Fruit fly (Drosophila melanogaster) whole organism, embryonic: ENCODE results near the gene CG6749.

Experiments
- Adf1 ChIP-seq: fragments of 200-800 bp; sonication (Bioruptor generic); IDR thresholded peaks from 2 replicates; pipeline ENCODE4 v1.3.6; 2022; ENCODE audit warnings: missing biosample characterization, missing genetic modification characterization
- CG10979 ChIP-seq: fragments of 200-800 bp; sonication (Bioruptor generic); optimal IDR thresholded peaks from 2 replicates; lab custom pipeline; 2018; ENCODE audit warnings: missing biosample characterization, mild to moderate bottlenecking, missing genetic modification characterization, moderate library complexity
- CG11456 ChIP-seq: fragments of 200-800 bp; sonication (Bioruptor generic); IDR thresholded peaks from 3 replicates; pipeline ENCODE4 v1.3.6; 2022; ENCODE audit warnings: missing biosample characterization, missing genetic modification characterization
- CG11696 ChIP-seq: fragments of 200-800 bp; sonication (Bioruptor generic); IDR thresholded peaks from 2 replicates; pipeline ENCODE4 v1.3.6; 2022; ENCODE audit warnings: missing biosample characterization, missing genetic modification characterization
- CG12219 ChIP-seq: fragments of 200-800 bp; sonication (Bioruptor generic); optimal IDR thresholded peaks from 3 replicates; lab custom pipeline; 2018; ENCODE audit warnings: missing biosample characterization, mild to moderate bottlenecking, missing genetic modification characterization
- CG13287 ChIP-seq: fragments of 200-800 bp; sonication (Bioruptor generic); IDR thresholded peaks from 2 replicates; pipeline ENCODE4 v1.3.6; 2022; ENCODE audit warnings: missing biosample characterization, missing genetic modification characterization; ENCODE audit not compliant: partially characterized antibody
- CG13296 ChIP-seq: fragments of 200-800 bp; sonication (Bioruptor generic); optimal IDR thresholded peaks from 3 replicates; lab custom pipeline; 2018; ENCODE audit warnings: missing biosample characterization, mild to moderate bottlenecking, missing genetic modification characterization
- CG13624 ChIP-seq: fragments of 200-800 bp; sonication (Bioruptor generic); optimal IDR thresholded peaks from 2 replicates; lab custom pipeline; 2016; ENCODE audit warnings: missing biosample characterization, missing genetic modification characterization
- CG15514 ChIP-seq: fragments of 200-800 bp; sonication (Bioruptor generic); optimal IDR thresholded peaks from 3 replicates; lab custom pipeline; 2017; ENCODE audit warnings: missing biosample characterization, missing genetic modification characterization, mild to moderate bottlenecking, moderate library complexity, missing genetic modification reagents
- CG1602 ChIP-seq: fragments of 200-800 bp; sonication (Bioruptor generic); optimal IDR thresholded peaks from 3 replicates; lab custom pipeline; 2016; ENCODE audit warnings: missing biosample characterization, missing genetic modification characterization
- CG17328 ChIP-seq: fragments of 200-800 bp; sonication (Bioruptor generic); IDR thresholded peaks from 2 replicates; pipeline ENCODE4 v1.3.6; 2022; ENCODE audit warnings: missing biosample characterization, missing genetic modification characterization
- CG34224 ChIP-seq: fragments of 200-800 bp; sonication (Bioruptor generic); IDR thresholded peaks from 3 replicates; pipeline ENCODE4 v1.3.6; 2022; ENCODE audit warnings: missing biosample characterization, missing genetic modification characterization; ENCODE audit not compliant: partially characterized antibody
- CG4707 ChIP-seq: fragments of 200-800 bp; sonication (Bioruptor generic); optimal IDR thresholded peaks from 2 replicates; lab custom pipeline; 2018; ENCODE audit warnings: missing biosample characterization, mild to moderate bottlenecking, missing genetic modification characterization, moderate library complexity
- CG6765 ChIP-seq: fragments of 200-800 bp; sonication (Bioruptor generic); optimal IDR thresholded peaks from 3 replicates; lab custom pipeline; 2017; ENCODE audit warnings: missing biosample characterization, mild to moderate bottlenecking, missing genetic modification characterization
- Camta ChIP-seq: fragments of 200-800 bp; sonication (Bioruptor generic); optimal IDR thresholded peaks from 2 replicates; lab custom pipeline; 2016; ENCODE audit warnings: missing biosample characterization, missing genetic modification characterization
- Chrac-16 ChIP-seq: fragments of 200-800 bp; sonication (Bioruptor generic); optimal IDR thresholded peaks from 3 replicates; lab custom pipeline; 2016; ENCODE audit warnings: missing biosample characterization, missing genetic modification characterization
- ERR ChIP-seq: fragments of 200-800 bp; sonication (Bioruptor generic); optimal IDR thresholded peaks from 2 replicates; lab custom pipeline; 2016; ENCODE audit warnings: missing biosample characterization, missing genetic modification characterization
- Fer1 ChIP-seq: fragments of 200-800 bp; sonication (Bioruptor generic); optimal IDR thresholded peaks from 2 replicates; lab custom pipeline; 2017; ENCODE audit warnings: missing biosample characterization, mild to moderate bottlenecking, missing genetic modification characterization
- Fer2 ChIP-seq: fragments of 200-800 bp; sonication (Bioruptor generic); optimal IDR thresholded peaks from 2 replicates; lab custom pipeline; 2018; ENCODE audit warnings: missing biosample characterization, mild to moderate bottlenecking, missing genetic modification characterization, moderate library complexity
- Hr51 ChIP-seq, 2 experiments: fragments of 200-800 bp; sonication (Bioruptor generic); optimal IDR thresholded peaks; 2 replicates in 1 of 2; 3 replicates in 1 of 2; lab custom pipeline; 2016 to 2018; ENCODE audit warnings: missing biosample characterization in 2 of 2, missing genetic modification characterization in 2 of 2, mild to moderate bottlenecking in 1 of 2, moderate library complexity in 1 of 2
- MESR4 ChIP-seq: fragments of 200-800 bp; sonication (Bioruptor generic); optimal IDR thresholded peaks from 2 replicates; lab custom pipeline; 2018; ENCODE audit warnings: missing biosample characterization, mild to moderate bottlenecking, missing genetic modification characterization, moderate library complexity
- Max ChIP-seq: fragments of 200-800 bp; sonication (Bioruptor generic); optimal IDR thresholded peaks from 2 replicates; lab custom pipeline; 2016; ENCODE audit warnings: missing biosample characterization, mild to moderate bottlenecking, missing genetic modification characterization
- Med ChIP-seq: fragments of 200-800 bp; sonication (Bioruptor generic); peaks from one replicate; lab custom pipeline; 2016; ENCODE audit warnings: missing biosample characterization, missing genetic modification characterization, mild to moderate bottlenecking, inconsistent platforms, moderate library complexity
- Optix ChIP-seq: fragments of 200-800 bp; sonication (Bioruptor generic); IDR thresholded peaks from 3 replicates; pipeline ENCODE4 v1.3.6; 2022; ENCODE audit warnings: missing biosample characterization, missing genetic modification characterization
- Pdp1 ChIP-seq, 2 experiments: fragments of 200-800 bp; sonication (Bioruptor generic); optimal IDR thresholded peaks; 3 replicates each; lab custom pipeline; 2016; ENCODE audit warnings: missing biosample characterization in 2 of 2, missing genetic modification characterization in 2 of 2, mild to moderate bottlenecking in 1 of 2, moderate library complexity in 1 of 2
- Xrp1 ChIP-seq: fragments of 200-800 bp; sonication (Bioruptor generic); IDR thresholded peaks from 2 replicates; pipeline ENCODE4 v1.3.6; 2022; ENCODE audit warnings: missing biosample characterization, missing genetic modification characterization
- ato ChIP-seq: fragments of 200-800 bp; sonication (Bioruptor generic); IDR thresholded peaks from 2 replicates; pipeline ENCODE4 v1.3.6; 2022; ENCODE audit warnings: missing biosample characterization, missing genetic modification characterization; ENCODE audit not compliant: partially characterized antibody
- bbx ChIP-seq: fragments of 200-800 bp; sonication (Bioruptor generic); IDR thresholded peaks from 2 replicates; pipeline ENCODE4 v1.3.6; 2022; ENCODE audit warnings: missing biosample characterization, missing genetic modification characterization; ENCODE audit not compliant: partially characterized antibody
- bcd ChIP-seq: fragments of 200-800 bp; sonication (Bioruptor generic); optimal IDR thresholded peaks from 2 replicates; lab custom pipeline; 2017; ENCODE audit warnings: missing biosample characterization, mild to moderate bottlenecking, missing genetic modification characterization
- bsh ChIP-seq, 2 experiments: fragments of 200-800 bp; sonication (Bioruptor generic); optimal IDR thresholded peaks; 2 replicates each; lab custom pipeline; 2017 to 2018; ENCODE audit warnings: mild to moderate bottlenecking in 2 of 2, missing biosample characterization in 2 of 2, missing genetic modification characterization in 2 of 2, moderate library complexity in 1 of 2
- chinmo ChIP-seq: fragments of 200-800 bp; sonication (Bioruptor generic); IDR thresholded peaks from 4 replicates; pipeline ENCODE4 v1.3.6; 2022; ENCODE audit warnings: missing biosample characterization, missing genetic modification characterization; ENCODE audit not compliant: partially characterized antibody
- cwo ChIP-seq: fragments of 200-800 bp; sonication (Bioruptor generic); optimal IDR thresholded peaks from 3 replicates; lab custom pipeline; 2017; ENCODE audit warnings: missing biosample characterization, missing genetic modification characterization, mild to moderate bottlenecking, moderate library complexity, missing genetic modification reagents
- dmrt11E ChIP-seq: fragments of 200-800 bp; sonication (Bioruptor generic); optimal IDR thresholded peaks from 3 replicates; lab custom pipeline; 2018; ENCODE audit warnings: missing biosample characterization, mild to moderate bottlenecking, missing genetic modification characterization, moderate library complexity
- dysf ChIP-seq: fragments of 200-800 bp; sonication (Bioruptor generic); IDR thresholded peaks from 3 replicates; pipeline ENCODE4 v1.3.6; 2022; ENCODE audit warnings: missing biosample characterization, missing genetic modification characterization
- fd64A ChIP-seq: fragments of 200-800 bp; sonication (Bioruptor generic); optimal IDR thresholded peaks from 3 replicates; lab custom pipeline; 2018; ENCODE audit warnings: missing biosample characterization, mild to moderate bottlenecking, missing genetic modification characterization
- ftz-f1 ChIP-seq: fragments of 200-800 bp; sonication (Bioruptor generic); optimal IDR thresholded peaks from 2 replicates; lab custom pipeline; 2016; ENCODE audit warnings: missing biosample characterization, missing genetic modification characterization
- gro ChIP-seq: fragments of 200-800 bp; sonication (Bioruptor generic); optimal IDR thresholded peaks from 2 replicates; lab custom pipeline; 2016; ENCODE audit warnings: missing biosample characterization, missing genetic modification characterization
- her ChIP-seq: fragments of 200-800 bp; sonication (Bioruptor generic); optimal IDR thresholded peaks from 2 replicates; lab custom pipeline; 2016; ENCODE audit warnings: missing biosample characterization, missing genetic modification characterization
- knrl ChIP-seq: fragments of 200-800 bp; sonication (Bioruptor generic); IDR thresholded peaks from 3 replicates; pipeline ENCODE4 v1.3.6; 2022; ENCODE audit warnings: missing biosample characterization, missing genetic modification characterization; ENCODE audit not compliant: partially characterized antibody
- lab ChIP-seq: fragments of 200-800 bp; sonication (Bioruptor generic); optimal IDR thresholded peaks from 3 replicates; lab custom pipeline; 2017; ENCODE audit warnings: missing biosample characterization, missing genetic modification characterization, mild to moderate bottlenecking, moderate library complexity, missing genetic modification reagents
- mirr ChIP-seq: fragments of 200-800 bp; sonication (Bioruptor generic); optimal IDR thresholded peaks from 3 replicates; lab custom pipeline; 2018; ENCODE audit warnings: missing biosample characterization, mild to moderate bottlenecking, missing genetic modification characterization
- nau ChIP-seq: fragments of 200-800 bp; sonication (Bioruptor generic); optimal IDR thresholded peaks from 3 replicates; lab custom pipeline; 2017; ENCODE audit warnings: missing biosample characterization, mild to moderate bottlenecking, missing genetic modification characterization, missing genetic modification reagents
- onecut ChIP-seq: fragments of 200-800 bp; sonication (Bioruptor generic); IDR thresholded peaks from 2 replicates; pipeline ENCODE4 v1.3.6; 2022; ENCODE audit warnings: missing biosample characterization, missing genetic modification characterization
- row ChIP-seq: fragments of 200-800 bp; sonication (Bioruptor generic); IDR thresholded peaks from 3 replicates; pipeline ENCODE4 v1.3.6; 2022; ENCODE audit warnings: missing biosample characterization, missing genetic modification characterization
- slp2 ChIP-seq: fragments of 200-800 bp; sonication (Bioruptor generic); optimal IDR thresholded peaks from 2 replicates; lab custom pipeline; 2016; ENCODE audit warnings: missing biosample characterization, missing genetic modification characterization
- stc ChIP-seq: fragments of 200-800 bp; sonication (Bioruptor generic); IDR thresholded peaks from 2 replicates; pipeline ENCODE4 v1.3.6; 2022; ENCODE audit warnings: missing biosample characterization, missing genetic modification characterization
- wek ChIP-seq: fragments of 200-800 bp; sonication (Bioruptor generic); optimal IDR thresholded peaks from 3 replicates; lab custom pipeline; 2018; ENCODE audit warnings: missing biosample characterization, mild to moderate bottlenecking, missing genetic modification characterization, moderate library complexity

Gene CG6749

DNA sequence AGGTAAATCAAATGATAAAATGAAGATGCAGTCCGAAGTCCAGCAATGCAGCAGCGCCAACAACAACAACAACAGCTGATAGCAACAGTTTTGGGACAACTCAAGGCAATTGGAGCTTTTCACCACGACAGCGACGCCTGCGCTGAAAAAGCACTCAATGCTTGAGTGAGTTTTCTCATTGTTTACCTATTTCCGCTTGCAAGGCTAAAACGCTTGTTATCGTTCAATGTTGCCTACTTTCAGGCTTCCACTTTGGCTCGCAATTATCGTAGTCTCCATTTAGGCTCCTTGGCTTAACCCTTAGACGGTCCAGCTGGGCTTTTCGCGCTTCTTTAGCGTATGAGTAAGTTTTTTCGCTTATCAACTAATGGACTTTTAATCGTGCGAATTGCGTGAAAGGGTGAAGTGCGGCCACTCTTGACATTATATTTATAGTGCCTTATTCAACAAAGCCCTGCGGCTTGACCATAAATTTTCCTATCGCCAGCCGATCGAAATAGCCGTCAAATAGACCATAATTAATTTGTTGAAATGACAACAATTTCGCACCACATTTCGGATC, 28.5 kb upstream of the CG6749 start (continued):
- TF ChIP-seq CG6765 (no peak), CG12219 (GFP tag; lab: Kevin White, UChicago) (peak; percentile 30), wek (peak; percentile 12), CG34224 (GFP tag; lab: Robert Waterston, UW) (0 out of 3 replicates have a peak, but pooled peaks have one; percentile 36), ato (GFP tag; lab: Robert Waterston, UW) (no peak), CG17328 (GFP tag; lab: Robert Waterston, UW) (peak; percentile 50; the same call in 1 of the 2 replicates), stc (GFP tag; lab: Robert Waterston, UW) (no peak), Xrp1 (0 out of 2 replicates have a peak, but pooled peaks have one; percentile 13), bcd (peak; percentile 22), Med (GFP tag; lab: Kevin White, UChicago) (peak; percentile 91), bsh (GFP tag; optimal IDR thresholded peaks at IDR 0.05; lab: Kevin White, UChicago) (peak in 1 of 2 experiments; percentile 5), fd64A (GFP tag; lab: Kevin White, UChicago) (peak; percentile 23), Hr51 (GFP tag; optimal IDR thresholded peaks at IDR 0.05; lab: Kevin White, UChicago) (peak in 1 of 2 experiments; percentile 18), CG10979 (no peak), her (GFP tag; lab: Kevin White, UChicago) (peak; percentile 34), CG13624 (GFP tag; lab: Kevin White, UChicago) (peak; percentile 40), row (GFP tag; lab: Robert Waterston, UW) (peak; percentile 43; the same call in 2 of the 3 replicates), dmrt11E (tag; lab: Kevin White, UChicago) (no peak), CG4707 (peak; percentile 27), gro (GFP tag; lab: Kevin White, UChicago) (peak; percentile 25), onecut (GFP tag; lab: Robert Waterston, UW) (peak; percentile 21; the same call in 1 of the 2 replicates), dysf (GFP tag; lab: Robert Waterston, UW) (0 out of 3 replicates have a peak, but pooled peaks have one; percentile 12), ERR (GFP tag; lab: Kevin White, UChicago) (peak; percentile 20)

DNA sequence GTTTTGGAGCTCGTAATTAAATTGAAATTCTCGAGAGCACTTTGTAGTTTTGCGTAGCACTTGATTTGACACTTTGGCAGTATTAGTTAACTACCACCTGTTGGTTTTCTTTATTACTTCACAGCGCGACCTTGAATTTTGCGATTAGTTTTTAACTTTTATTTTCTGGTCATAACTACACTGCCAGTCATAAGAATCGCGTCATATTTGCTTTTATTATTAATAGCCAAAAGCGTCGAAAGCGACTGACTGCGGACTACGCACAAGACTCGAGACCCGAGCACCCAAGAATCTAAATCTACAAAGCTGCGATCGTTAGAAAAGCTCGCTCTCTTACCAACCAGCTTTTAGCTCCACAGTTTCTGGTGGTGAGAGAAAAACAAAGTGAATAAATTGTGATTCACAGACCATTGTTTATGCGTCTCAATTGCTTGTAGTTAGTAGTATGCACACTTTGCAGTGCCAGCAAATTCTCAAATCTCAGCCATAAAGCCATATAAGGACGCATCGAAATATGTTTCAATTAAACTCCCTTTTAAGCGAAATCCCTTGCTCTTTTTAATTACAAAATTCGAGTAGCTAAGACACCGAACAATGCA, 26.6 kb upstream of the CG6749 start, which contains the start of gene CG42268:
Gene CG42268, minus strand, starts transcription at position 245 of the 599 bp plus-strand sequence.
- TF ChIP-seq Camta (GFP tag; lab: Kevin White, UChicago) (no peak), lab (GFP tag; lab: Kevin White, UChicago) (peak; percentile 56), CG15514 (GFP tag; lab: Kevin White, UChicago) (peak; percentile 10), chinmo (GFP tag; lab: Robert Waterston, UW) (peak; percentile 74; the same call in 1 of the 4 replicates), CG13296 (GFP tag; lab: Kevin White, UChicago) (peak; percentile 20), CG11696 (GFP tag; lab: Robert Waterston, UW) (no peak), cwo (GFP tag; lab: Kevin White, UChicago) (peak; percentile 50), knrl (GFP tag; lab: Robert Waterston, UW) (no peak), slp2 (GFP tag; lab: Kevin White, UChicago) (no peak), Fer2 (tag; lab: Kevin White, UChicago) (no peak), CG11456 (GFP tag; lab: Robert Waterston, UW) (no peak), CG1602 (GFP tag; lab: Kevin White, UChicago) (no peak), bbx (GFP tag; lab: Robert Waterston, UW) (no peak), MESR4 (GFP tag; lab: Kevin White, UChicago) (no peak), ftz-f1 (GFP tag; lab: Kevin White, UChicago) (peak; percentile 63), Chrac-16 (GFP tag; lab: Kevin White, UChicago) (no peak), CG13287 (GFP tag; lab: Robert Waterston, UW) (peak; percentile 18; the same call in 1 of the 2 replicates), Fer1 (peak; percentile 36), gro (GFP tag; lab: Kevin White, UChicago) (no peak), Adf1 (GFP tag; lab: Robert Waterston, UW) (peak; percentile 6; the same call in 1 of the 2 replicates), Optix (no peak), nau (GFP tag; lab: Kevin White, UChicago) (no peak), Pdp1 (GFP tag; optimal IDR thresholded peaks at IDR 0.05; lab: Kevin White, UChicago) (peak in 1 of 2 experiments; percentile 25), mirr (GFP tag; lab: Kevin White, UChicago) (peak; percentile 23), Max (GFP tag; lab: Kevin White, UChicago) (no peak)
